Worm (Caenorhabditis elegans) whole organism, L3 larva: ENCODE results near the gene oga-1.
A peak's percentile ranks its signal among the peaks of the same experiment; 100 is the strongest.

ENCODE experiments used
- R02D3.7 ChIP-seq: fragments of 150-350 bp; optimal IDR thresholded peaks from 2 replicates; lab custom pipeline; 2014; ENCODE audit warnings: missing biosample characterization, missing genetic modification characterization
- ZK546.5 ChIP-seq: sonication (generic microtip); optimal IDR thresholded peaks from 2 replicates; lab custom pipeline; 2017; ENCODE audit warnings: missing biosample characterization, missing genetic modification characterization
- aly-2 ChIP-seq: fragments of 150-350 bp; optimal IDR thresholded peaks from 2 replicates; lab custom pipeline; 2014; ENCODE audit warnings: missing biosample characterization, missing genetic modification characterization
- ceh-16 ChIP-seq: sonication (generic microtip); optimal IDR thresholded peaks from 2 replicates; lab custom pipeline; 2017; ENCODE audit warnings: missing biosample characterization, missing genetic modification characterization
- ceh-28 ChIP-seq: fragments of 150-350 bp; optimal IDR thresholded peaks from 2 replicates; lab custom pipeline; 2014; ENCODE audit warnings: missing biosample characterization, missing genetic modification reagents, missing genetic modification characterization
- ceh-9 ChIP-seq: sonication (generic microtip); optimal IDR thresholded peaks from 2 replicates; lab custom pipeline; 2018; ENCODE audit warnings: missing biosample characterization, missing genetic modification characterization
- daf-12 ChIP-seq: fragments of 150-350 bp; optimal IDR thresholded peaks from 2 replicates; lab custom pipeline; 2014; ENCODE audit warnings: missing biosample characterization, missing genetic modification reagents, missing genetic modification characterization
- egl-5 ChIP-seq: fragments of 150-350 bp; optimal IDR thresholded peaks from 2 replicates; lab custom pipeline; 2017; ENCODE audit warnings: missing biosample characterization, missing genetic modification reagents, missing genetic modification characterization, inconsistent platforms
- elt-1 ChIP-seq: fragments of 150-350 bp; optimal IDR thresholded peaks from 2 replicates; lab custom pipeline; 2014; ENCODE audit warnings: missing biosample characterization, missing genetic modification characterization
- elt-3 ChIP-seq, 3 experiments: fragments of 150-350 bp in 1 of 3; sonication (generic microtip) in 2 of 3; optimal IDR thresholded peaks; 2 replicates in 2 of 3; 4 replicates in 1 of 3; lab custom pipeline; 2014 to 2017; ENCODE audit warnings: missing biosample characterization in 3 of 3, missing genetic modification characterization in 3 of 3
- fkh-10 ChIP-seq: sonication (generic microtip); optimal IDR thresholded peaks from 2 replicates; lab custom pipeline; 2017; ENCODE audit warnings: missing biosample characterization, missing genetic modification reagents, missing genetic modification characterization
- fos-1 ChIP-seq: fragments of 150-350 bp; optimal IDR thresholded peaks from 2 replicates; lab custom pipeline; 2014; ENCODE audit warnings: missing biosample characterization, missing genetic modification characterization
- hmg-11 ChIP-seq: sonication (generic microtip); optimal IDR thresholded peaks from 2 replicates; lab custom pipeline; 2016; ENCODE audit warnings: missing genetic modification characterization, missing compliant biosample characterization
- jun-1 ChIP-seq: fragments of 150-350 bp; optimal IDR thresholded peaks from 2 replicates; lab custom pipeline; 2014; ENCODE audit warnings: missing biosample characterization, missing genetic modification reagents, missing genetic modification characterization
- lin-15B ChIP-seq: fragments of 150-350 bp; optimal IDR thresholded peaks from 2 replicates; lab custom pipeline; 2014; ENCODE audit warnings: missing biosample characterization, missing genetic modification characterization
- lin-39 ChIP-seq: fragments of 150-350 bp; optimal IDR thresholded peaks from 2 replicates; lab custom pipeline; 2018; ENCODE audit warnings: missing biosample characterization, missing genetic modification reagents, missing genetic modification characterization
- mdl-1 ChIP-seq: fragments of 150-350 bp; optimal IDR thresholded peaks from 2 replicates; lab custom pipeline; 2014; ENCODE audit warnings: missing biosample characterization, missing genetic modification characterization
- mml-1 ChIP-seq: fragments of 150-350 bp; sonication (generic microtip); optimal IDR thresholded peaks from 3 replicates; lab custom pipeline; 2014; ENCODE audit warnings: missing biosample characterization, missing genetic modification characterization
- nhr-12 ChIP-seq: fragments of 150-350 bp; optimal IDR thresholded peaks from 2 replicates; lab custom pipeline; 2014; ENCODE audit warnings: missing biosample characterization, missing genetic modification characterization
- nhr-23 ChIP-seq: fragments of 150-350 bp; optimal IDR thresholded peaks from 2 replicates; lab custom pipeline; 2014; ENCODE audit warnings: missing biosample characterization, missing genetic modification reagents, missing genetic modification characterization
- nhr-237 ChIP-seq: fragments of 150-350 bp; optimal IDR thresholded peaks from 2 replicates; lab custom pipeline; 2014; ENCODE audit warnings: missing biosample characterization, missing genetic modification characterization
- nhr-25 ChIP-seq: sonication (generic microtip); optimal IDR thresholded peaks from 2 replicates; lab custom pipeline; 2017; ENCODE audit warnings: missing biosample characterization, missing genetic modification characterization
- nhr-43 ChIP-seq: sonication (generic microtip); optimal IDR thresholded peaks from 2 replicates; lab custom pipeline; 2016; ENCODE audit warnings: mild to moderate bottlenecking, missing genetic modification characterization, missing compliant biosample characterization; ENCODE audit not compliant: poor library complexity, severe bottlenecking
- nhr-67 ChIP-seq: fragments of 150-350 bp; optimal IDR thresholded peaks from 2 replicates; lab custom pipeline; 2014; ENCODE audit warnings: missing biosample characterization, missing genetic modification characterization
- nhr-77 ChIP-seq: fragments of 150-350 bp; optimal IDR thresholded peaks from 2 replicates; lab custom pipeline; 2014; ENCODE audit warnings: missing biosample characterization, missing genetic modification characterization
- pha-4 ChIP-seq: fragments of 150-350 bp; optimal IDR thresholded peaks from 2 replicates; lab custom pipeline; 2014; ENCODE audit warnings: missing biosample characterization, missing genetic modification reagents, missing genetic modification characterization
- pqm-1 ChIP-seq: fragments of 150-350 bp; optimal IDR thresholded peaks from 2 replicates; lab custom pipeline; 2017; ENCODE audit warnings: missing biosample characterization, missing genetic modification characterization, inconsistent platforms
- skn-1 ChIP-seq: fragments of 150-350 bp; optimal IDR thresholded peaks from 2 replicates; lab custom pipeline; 2014; ENCODE audit warnings: missing biosample characterization, missing genetic modification characterization
- snpc-4 ChIP-seq: fragments of 150-350 bp; optimal IDR thresholded peaks from 2 replicates; lab custom pipeline; 2014; ENCODE audit warnings: missing biosample characterization, missing genetic modification characterization
- unc-39 ChIP-seq: sonication (generic microtip); optimal IDR thresholded peaks from 4 replicates; lab custom pipeline; 2017; ENCODE audit warnings: missing biosample characterization, missing genetic modification characterization
- unc-62 ChIP-seq: fragments of 150-350 bp; sonication (generic microtip); optimal IDR thresholded peaks from 4 replicates; lab custom pipeline; 2014; ENCODE audit warnings: missing biosample characterization, missing genetic modification reagents, missing genetic modification characterization
- zag-1 ChIP-seq: fragments of 150-350 bp; optimal IDR thresholded peaks from 2 replicates; lab custom pipeline; 2014; ENCODE audit warnings: missing biosample characterization, missing genetic modification characterization
- ztf-11 ChIP-seq: fragments of 150-350 bp; optimal IDR thresholded peaks from 2 replicates; lab custom pipeline; 2014; ENCODE audit warnings: missing biosample characterization, missing genetic modification characterization

Gene oga-1

ce11 chrX:9337832-9338231 lies 9.4 kb downstream of the oga-1 start (continued):
- TF ChIP-seq lin-15B (tag; lab: Kevin White, UChicago), result peak; percentile 59
- TF ChIP-seq, all 47 proteins: peak for 15

- TF ChIP-seq nhr-77 (no peak), jun-1 (no peak), lin-39 (tag; lab: Kevin White, UChicago) (no peak), ceh-28 (tag; lab: Kevin White, UChicago) (no peak), daf-12 (tag; lab: Kevin White, UChicago) (no peak), ZK546.5 (tag; lab: Kevin White, UChicago) (no peak), mml-1 (tag; lab: Kevin White, UChicago) (no peak), zag-1 (tag; lab: Kevin White, UChicago) (no peak), nhr-12 (tag; lab: Kevin White, UChicago) (no peak), fkh-10 (GFP tag; lab: Kevin White, UChicago) (no peak), nhr-25 (tag; lab: Kevin White, UChicago) (no peak), pqm-1 (tag; lab: Kevin White, UChicago) (no peak), elt-3 (tag; optimal IDR thresholded peaks at IDR 0.05; lab: Kevin White, UChicago) (no peak), mdl-1 (tag; lab: Kevin White, UChicago) (no peak)
- TF ChIP-seq, all 47 proteins: peak for 0
Observed at ce11 chrX:9336227-9336626, 11.0 kb downstream of the oga-1 start.

- TF ChIP-seq nhr-43 (no peak), elt-1 (tag; lab: Kevin White, UChicago) (no peak), pha-4 (peak; percentile 74)
- TF ChIP-seq, all 47 proteins: peak for 1
Observed at ce11 chrX:9330721-9331212, 16.5 kb downstream of the oga-1 start, which contains the start of gene T20B5.2. TSS of gene T20B5.2 (plus strand) at chrX:9331162.

- TF ChIP-seq snpc-4 (no peak), unc-39 (no peak), ztf-11 (tag; lab: Kevin White, UChicago) (no peak), nhr-43 (no peak), pqm-1 (tag; lab: Kevin White, UChicago) (no peak), fos-1 (tag; lab: Kevin White, UChicago) (no peak), aly-2 (tag; lab: Kevin White, UChicago) (no peak), hmg-11 (tag; lab: Kevin White, UChicago) (no peak), ceh-9 (tag; lab: Kevin White, UChicago) (no peak)
Observed at ce11 chrX:9324962-9325361, 22.3 kb downstream of the oga-1 start.

ce11 chrX:9319080-9319479 lies 28.1 kb downstream of the oga-1 start, which contains the start of gene npr-7:
TSS of gene npr-7 (minus strand) at chrX:9319180.
- TF ChIP-seq unc-62 (GFP tag; lab: Kevin White, UChicago) (no peak), R02D3.7 (tag; lab: Kevin White, UChicago) (no peak), mml-1 (tag; lab: Kevin White, UChicago) (no peak), zag-1 (tag; lab: Kevin White, UChicago) (no peak), mdl-1 (tag; lab: Kevin White, UChicago) (no peak), skn-1 (tag; lab: Kevin White, UChicago) (no peak), ceh-16 (tag; lab: Kevin White, UChicago) (no peak), nhr-67 (no peak), nhr-12 (tag; lab: Kevin White, UChicago) (no peak), jun-1 (no peak), fos-1 (tag; lab: Kevin White, UChicago) (no peak), nhr-237 (tag; lab: Kevin White, UChicago) (no peak), hmg-11 (tag; lab: Kevin White, UChicago) (no peak)
- TF ChIP-seq, all 47 proteins: peak for 0

- TF ChIP-seq pqm-1 (tag; lab: Kevin White, UChicago), result no peak
- TF ChIP-seq nhr-23 (tag; lab: Kevin White, UChicago), result no peak
- TF ChIP-seq jun-1, result no peak
- TF ChIP-seq nhr-67, result no peak
- TF ChIP-seq ZK546.5 (tag; lab: Kevin White, UChicago), result no peak
- no peak for TF ChIP-seq nhr-43
- TF ChIP-seq egl-5, result no peak
- TF ChIP-seq daf-12 (tag; lab: Kevin White, UChicago), result no peak
- TF ChIP-seq fkh-10 (GFP tag; lab: Kevin White, UChicago), result no peak
- no peak for TF ChIP-seq skn-1 (tag; lab: Kevin White, UChicago)
- TF ChIP-seq unc-39, result no peak
- TF ChIP-seq elt-1 (tag; lab: Kevin White, UChicago), result no peak
- TF ChIP-seq nhr-77, result no peak
Observed at ce11 chrX:9314397-9314796, 32.8 kb downstream of the oga-1 start, which contains the start of gene ttr-38. TSS of gene ttr-38 (minus strand) at chrX:9314497.
